Fruit fly (Drosophila melanogaster): ENCODE measurements around the gene CG31689.

The CG31689 gene

dm6 chr2L:2751904-2752459, 26.5 kb downstream of the CG31689 start, which contains the start of gene Bacc (continued):
- TF ChIP-seq HHEX (GFP tag; optimal IDR thresholded peaks at IDR 0.05): peak; percentile 92
- no peak for TF ChIP-seq toy (GFP tag; IDR thresholded peaks at IDR 0.05)
- peak; percentile 36 for TF ChIP-seq CG14965 (GFP tag; optimal IDR thresholded peaks at IDR 0.05; ENCODE audit: borderline replicate concordance)
- TF ChIP-seq CG10565 (GFP tag; optimal IDR thresholded peaks at IDR 0.05): peak; percentile 65
- TF ChIP-seq sug (tag; optimal IDR thresholded peaks at IDR 0.05): peak; percentile 78
- no peak for TF ChIP-seq sc (optimal IDR thresholded peaks at IDR 0.05)
- TF ChIP-seq sc (GFP tag; optimal IDR thresholded peaks at IDR 0.05): peak; percentile 79
- peak; percentile 87 for TF ChIP-seq ERR (GFP tag; optimal IDR thresholded peaks at IDR 0.05)
- TF ChIP-seq CG13287 (GFP tag; IDR thresholded peaks at IDR 0.05; ENCODE audit: partially characterized antibody): no peak
- no peak for TF ChIP-seq dati (GFP tag; IDR thresholded peaks at IDR 0.05)
- TF ChIP-seq CG3281 (GFP tag; optimal IDR thresholded peaks at IDR 0.05): peak; percentile 96
- peak; percentile 76 for TF ChIP-seq unpg (GFP tag; optimal IDR thresholded peaks at IDR 0.05)
- peak; percentile 83 for TF ChIP-seq Myb (GFP tag; optimal IDR thresholded peaks at IDR 0.05)
- no peak for TF ChIP-seq CG7372 (GFP tag; IDR thresholded peaks at IDR 0.05)
- no peak for TF ChIP-seq vvl (GFP tag; IDR thresholded peaks at IDR 0.05)
- peak; percentile 64 for TF ChIP-seq dmrt11E (tag; optimal IDR thresholded peaks at IDR 0.05)
- no peak for TF ChIP-seq CG13894 (tag; optimal IDR thresholded peaks at IDR 0.05)
- TF ChIP-seq ind (GFP tag; optimal IDR thresholded peaks at IDR 0.05): peak; percentile 89
- peak; percentile 82 for TF ChIP-seq odd (GFP tag; optimal IDR thresholded peaks at IDR 0.05)
- TF ChIP-seq CG13624 (GFP tag; optimal IDR thresholded peaks at IDR 0.05): peak; percentile 82
- TF ChIP-seq H2.0 (GFP tag; IDR thresholded peaks at IDR 0.05): no peak
- TF ChIP-seq caup (GFP tag; optimal IDR thresholded peaks at IDR 0.05; ENCODE audit: severe bottlenecking): peak; percentile 87
- TF ChIP-seq CG4820 (GFP tag; optimal IDR thresholded peaks at IDR 0.05): peak; percentile 80
- no peak for TF ChIP-seq CG32532 (GFP tag; IDR thresholded peaks at IDR 0.05)
- TF ChIP-seq pb (GFP tag; optimal IDR thresholded peaks at IDR 0.05): peak; percentile 70
- TF ChIP-seq CG2120 (GFP tag; optimal IDR thresholded peaks at IDR 0.05): peak; percentile 94
- peak; percentile 71 for TF ChIP-seq CrebB (tag; optimal IDR thresholded peaks at IDR 0.05)
- TF ChIP-seq Sry-β (GFP tag; optimal IDR thresholded peaks at IDR 0.05): no peak
- TF ChIP-seq Dbx (GFP tag; IDR thresholded peaks at IDR 0.05): no peak
- TF ChIP-seq CG7745 (tag; optimal IDR thresholded peaks at IDR 0.05): no peak
- no peak for TF ChIP-seq sna (GFP tag; IDR thresholded peaks at IDR 0.05; ENCODE audit: partially characterized antibody)
- TF ChIP-seq CG5953 (GFP tag; IDR thresholded peaks at IDR 0.05): no peak
- peak; percentile 77 for TF ChIP-seq gcm2 (GFP tag; optimal IDR thresholded peaks at IDR 0.05)
- TF ChIP-seq CG6654 (GFP tag; optimal IDR thresholded peaks at IDR 0.05): peak; percentile 67
- peak; percentile 65 for TF ChIP-seq CG8359 (GFP tag; optimal IDR thresholded peaks at IDR 0.05; ENCODE audit: borderline replicate concordance)
- TF ChIP-seq ci (GFP tag; IDR thresholded peaks at IDR 0.05): no peak
- TF ChIP-seq Hr39 (optimal IDR thresholded peaks at IDR 0.05): no peak
- no peak for TF ChIP-seq fd64A (GFP tag; optimal IDR thresholded peaks at IDR 0.05)
- TF ChIP-seq slbo (GFP tag; IDR thresholded peaks at IDR 0.05): no peak
- no peak for TF ChIP-seq NFAT (GFP tag; IDR thresholded peaks at IDR 0.05)
- TF ChIP-seq ash1 (GFP tag; optimal IDR thresholded peaks at IDR 0.05): no peak
- peak; percentile 89 for TF ChIP-seq gro (GFP tag; optimal IDR thresholded peaks at IDR 0.05)
- TF ChIP-seq CG17359 (tag; optimal IDR thresholded peaks at IDR 0.05): peak; percentile 86
- peak; percentile 80 for TF ChIP-seq pfk (GFP tag; optimal IDR thresholded peaks at IDR 0.05)
- no peak for TF ChIP-seq Opbp (GFP tag; IDR thresholded peaks at IDR 0.05; ENCODE audit: partially characterized antibody)
- peak; percentile 70 for TF ChIP-seq pum (GFP tag; optimal IDR thresholded peaks at IDR 0.05)
- peak; percentile 75 for TF ChIP-seq CG11093 (GFP tag; IDR thresholded peaks at IDR 0.05)
- no peak for TF ChIP-seq Drgx (GFP tag; IDR thresholded peaks at IDR 0.05)
- peak; percentile 80 for TF ChIP-seq bab2 (GFP tag; optimal IDR thresholded peaks at IDR 0.05)
- peak; percentile 25 for TF ChIP-seq CG17186 (GFP tag; optimal IDR thresholded peaks at IDR 0.05)
- TF ChIP-seq CG10209 (GFP tag; optimal IDR thresholded peaks at IDR 0.05): peak; percentile 93

Data from whole organism, embryonic.